Fruit fly (Drosophila melanogaster): ENCODE results near the gene CG1737.

CG1737 gene

DNA sequence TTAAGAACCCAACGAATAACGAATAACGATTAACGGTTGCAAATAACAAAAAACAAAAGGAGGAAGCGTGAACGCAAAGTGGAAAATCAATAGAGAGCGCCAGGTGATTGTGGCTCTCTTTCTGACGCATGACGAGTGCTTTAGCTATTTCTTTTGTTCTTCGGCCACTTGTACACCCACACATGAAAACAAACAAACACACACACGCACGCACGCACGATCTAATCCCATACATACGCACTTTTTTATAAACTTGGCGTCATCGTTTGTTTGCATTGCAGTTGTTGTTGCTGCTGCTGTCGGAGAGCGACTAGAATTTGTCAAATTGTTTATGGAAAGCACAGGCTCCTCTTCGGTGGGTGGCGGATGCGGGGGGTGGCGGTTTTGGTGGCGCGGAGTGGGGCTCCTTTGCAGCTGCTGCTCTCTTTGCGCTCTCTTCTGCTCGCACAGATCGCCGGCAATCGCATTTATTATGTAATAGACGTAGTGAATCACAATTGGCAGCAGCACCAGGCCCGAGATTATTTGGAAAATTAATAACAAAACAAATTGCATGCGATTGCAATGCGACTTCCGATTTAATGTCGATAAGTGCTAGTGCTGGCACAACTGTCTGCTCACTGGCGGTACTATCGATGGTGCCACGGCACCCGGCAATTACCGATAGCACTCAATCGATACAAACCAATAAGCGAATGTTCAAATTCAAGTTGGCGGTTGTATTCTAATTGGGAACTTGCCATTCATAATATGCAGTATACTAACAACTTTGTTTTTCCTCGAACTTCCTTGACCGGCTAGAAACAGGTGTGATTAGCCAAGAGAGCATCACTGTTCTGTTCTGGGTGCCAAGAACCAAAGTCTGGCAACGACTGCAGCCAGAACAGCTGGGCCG is 11.2 kb upstream of the CG1737 start (continued):
- peak; percentile 28 for TF ChIP-seq pnt (GFP tag; optimal IDR thresholded peaks at IDR 0.05)
- no peak for TF ChIP-seq GATAe (GFP tag; conservative IDR thresholded peaks at IDR 0.05)
- TF ChIP-seq tna (GFP tag; IDR thresholded peaks at IDR 0.05; ENCODE audit: partially characterized antibody), result peak; percentile 82
- TF ChIP-seq CG7786 (GFP tag; optimal IDR thresholded peaks at IDR 0.05), result peak; percentile 59
- TF ChIP-seq ap (GFP tag; IDR thresholded peaks at IDR 0.05), result no peak
- no peak for TF ChIP-seq CG3726 (GFP tag; IDR thresholded peaks at IDR 0.05)
- TF ChIP-seq Hr78 (GFP tag; optimal IDR thresholded peaks at IDR 0.05), result no peak
- peak; percentile 73 for TF ChIP-seq CG7963 (GFP tag; IDR thresholded peaks at IDR 0.05; ENCODE audit: partially characterized antibody)
- TF ChIP-seq Meics (GFP tag; optimal IDR thresholded peaks at IDR 0.05), result peak; percentile 39
- TF ChIP-seq Oaz (GFP tag; IDR thresholded peaks at IDR 0.05), result no peak
- no peak for TF ChIP-seq CG17912 (GFP tag; optimal IDR thresholded peaks at IDR 0.05)
- no peak for TF ChIP-seq CG18262 (tag; optimal IDR thresholded peaks at IDR 0.05)
- no peak for TF ChIP-seq wek (GFP tag; optimal IDR thresholded peaks at IDR 0.05)
- TF ChIP-seq CG15269 (tag; optimal IDR thresholded peaks at IDR 0.05), result no peak
- no peak for TF ChIP-seq psq (GFP tag; optimal IDR thresholded peaks at IDR 0.05)
- peak; percentile 55 for TF ChIP-seq Atf-2 (GFP tag; optimal IDR thresholded peaks at IDR 0.05)
- TF ChIP-seq CG3281 (GFP tag; optimal IDR thresholded peaks at IDR 0.05), result no peak
- no peak for TF ChIP-seq CG1602 (GFP tag; optimal IDR thresholded peaks at IDR 0.05)
- TF ChIP-seq crp (GFP tag; optimal IDR thresholded peaks at IDR 0.05), result peak; percentile 26 to 86
- TF ChIP-seq fu2 (GFP tag; optimal IDR thresholded peaks at IDR 0.05), result peak; percentile 8
- no peak for TF ChIP-seq ranshi (GFP tag; IDR thresholded peaks at IDR 0.05)
- TF ChIP-seq zfh2 (GFP tag; optimal IDR thresholded peaks at IDR 0.05), result peak; percentile 77
- no peak for TF ChIP-seq tup (GFP tag; optimal IDR thresholded peaks at IDR 0.05)
- TF ChIP-seq croc (GFP tag; conservative IDR thresholded peaks at IDR 0.05), result no peak
- peak; percentile 66 to 70 for TF ChIP-seq dpn (GFP tag; optimal IDR thresholded peaks at IDR 0.05)
- peak; percentile 31 for TF ChIP-seq gem (tag; optimal IDR thresholded peaks at IDR 0.05)
- peak; percentile 16 for TF ChIP-seq bcd (GFP tag; optimal IDR thresholded peaks at IDR 0.05)
- 0 out of 2 replicates have a peak, but pooled peaks have one; percentile 10 for TF ChIP-seq CG31441 (GFP tag; IDR thresholded peaks at IDR 0.05)
- TF ChIP-seq Awh (GFP tag; IDR thresholded peaks at IDR 0.05), result no peak
- TF ChIP-seq oc (tag; optimal IDR thresholded peaks at IDR 0.05), result peak; percentile 13
- TF ChIP-seq Six4 (GFP tag; optimal IDR thresholded peaks at IDR 0.05), result peak; percentile 3
- no peak for TF ChIP-seq CG16779 (GFP tag; IDR thresholded peaks at IDR 0.05)
- peak; percentile 99 for TF ChIP-seq onecut (GFP tag; IDR thresholded peaks at IDR 0.05)
- TF ChIP-seq Lim3 (GFP tag; IDR thresholded peaks at IDR 0.05), result no peak
- no peak for TF ChIP-seq dati (GFP tag; IDR thresholded peaks at IDR 0.05)
- peak; percentile 12 for TF ChIP-seq lab (GFP tag; optimal IDR thresholded peaks at IDR 0.05)
- peak; percentile 8 for TF ChIP-seq Nf-YC (tag; optimal IDR thresholded peaks at IDR 0.05)
- TF ChIP-seq fd64A (GFP tag; optimal IDR thresholded peaks at IDR 0.05), result no peak
- no peak for TF ChIP-seq CG14441 (GFP tag; IDR thresholded peaks at IDR 0.05)
- no peak for TF ChIP-seq yki (optimal IDR thresholded peaks at IDR 0.05)
- TF ChIP-seq CG10462 (GFP tag; optimal IDR thresholded peaks at IDR 0.05), result no peak
- TF ChIP-seq pum (GFP tag; optimal IDR thresholded peaks at IDR 0.05), result peak; percentile 41
- TF ChIP-seq CG14860 (GFP tag; IDR thresholded peaks at IDR 0.05; ENCODE audit: partially characterized antibody), result peak; percentile 87
- peak; percentile 66 for TF ChIP-seq phol (tag; optimal IDR thresholded peaks at IDR 0.05)
- peak in 1 of 2 experiments; percentile 31 for TF ChIP-seq chif (GFP tag; optimal IDR thresholded peaks at IDR 0.05)
- peak; percentile 61 for TF ChIP-seq ato (GFP tag; IDR thresholded peaks at IDR 0.05; ENCODE audit: partially characterized antibody)
- TF ChIP-seq luna (GFP tag; optimal IDR thresholded peaks at IDR 0.05), result no peak
- no peak for TF ChIP-seq CG9727 (GFP tag; optimal IDR thresholded peaks at IDR 0.05)
- TF ChIP-seq da (GFP tag; optimal IDR thresholded peaks at IDR 0.05), result peak; percentile 23
